Worm (Caenorhabditis elegans) whole organism, L4/young adult: Measurements from ENCODE around the gene slc-25A26.

ENCODE experiments used
- W03F9.2 ChIP-seq: fragments of 150-350 bp; optimal IDR thresholded peaks from 2 replicates; lab custom pipeline; 2014; ENCODE audit warnings: missing biosample characterization, missing genetic modification characterization
- him-1 ChIP-seq: sonication (generic microtip); optimal IDR thresholded peaks from 2 replicates; lab custom pipeline; 2016; ENCODE audit warnings: missing genotype, missing genetic modification reagents, missing genetic modification characterization, missing compliant biosample characterization

ce11 chrIV:8891131-8891530 lies 39.1 kb upstream of the slc-25A26 start, which contains the start of gene spr-2:
- TF ChIP-seq him-1 (no peak), W03F9.2 (tag; lab: Kevin White, UChicago) (peak; percentile 56)
